Worm (Caenorhabditis elegans) whole organism, L4 larva: ENCODE results near the gene R07E3.4.

Source experiments
- F26F4.8 ChIP-seq: fragments of 200-800 bp; sonication (Bioruptor generic); conservative IDR thresholded peaks from 2 replicates; pipeline ENCODE4 v1.3.6; 2022; ENCODE audit warnings: missing genetic modification characterization, missing compliant biosample characterization
- T20F7.1 ChIP-seq: fragments of 200-800 bp; sonication (Bioruptor generic); optimal IDR thresholded peaks from 2 replicates; lab custom pipeline; 2018; ENCODE audit warnings: mild to moderate bottlenecking, missing genetic modification characterization, missing compliant biosample characterization
- T26A8.4 ChIP-seq: fragments of 200-800 bp; sonication (Bioruptor generic); IDR thresholded peaks from 2 replicates; pipeline ENCODE4 v1.3.6; 2022; ENCODE audit warnings: missing genetic modification characterization, missing compliant biosample characterization
- ZK337.2 ChIP-seq: fragments of 200-800 bp; sonication (Bioruptor generic); IDR thresholded peaks from 2 replicates; pipeline ENCODE4 v1.3.6; 2022; ENCODE audit warnings: missing genetic modification reagents, missing genetic modification characterization, missing compliant biosample characterization
- aha-1 ChIP-seq: fragments of 150-350 bp; peaks from one replicate; lab custom pipeline; 2014; ENCODE audit warnings: missing biosample characterization, missing genetic modification characterization
- ceh-20 ChIP-seq: fragments of 200-800 bp; sonication (Bioruptor generic); IDR thresholded peaks from 2 replicates; pipeline ENCODE4 v1.3.6; 2022; ENCODE audit warnings: missing genetic modification reagents, missing genetic modification characterization, missing compliant biosample characterization
- ceh-28 ChIP-seq: fragments of 150-350 bp; optimal IDR thresholded peaks from 2 replicates; lab custom pipeline; 2014; ENCODE audit warnings: missing biosample characterization, missing genetic modification reagents, missing genetic modification characterization
- daf-12 ChIP-seq: fragments of 150-350 bp; optimal IDR thresholded peaks from 2 replicates; lab custom pipeline; 2014; ENCODE audit warnings: missing biosample characterization, missing genetic modification reagents, missing genetic modification characterization
- daf-16 ChIP-seq, 3 experiments: sonication (generic microtip); optimal IDR thresholded peaks; 2 replicates each; lab custom pipeline; 2016 to 2017; ENCODE audit warnings: missing genetic modification characterization in 3 of 3, missing genetic modification reagents in 3 of 3, mild to moderate bottlenecking in 2 of 3, missing compliant biosample characterization in 2 of 3, missing biosample characterization in 1 of 3, moderate library complexity in 1 of 3
- daf-8 ChIP-seq: fragments of 200-800 bp; sonication (Bioruptor generic); IDR thresholded peaks from 2 replicates; pipeline ENCODE4 v1.3.6; 2022; ENCODE audit warnings: missing genetic modification characterization, missing compliant biosample characterization
- dmd-6 ChIP-seq: fragments of 200-800 bp; sonication (Bioruptor generic); IDR thresholded peaks from 2 replicates; pipeline ENCODE4 v1.3.6; 2022; ENCODE audit warnings: missing genetic modification reagents, missing genetic modification characterization, missing compliant biosample characterization
- dmd-8 ChIP-seq: fragments of 200-800 bp; sonication (Bioruptor generic); IDR thresholded peaks from 2 replicates; pipeline ENCODE4 v1.3.6; 2022; ENCODE audit warnings: missing genetic modification characterization, missing compliant biosample characterization
- dmd-9 ChIP-seq: fragments of 200-800 bp; sonication (Bioruptor generic); IDR thresholded peaks from 2 replicates; pipeline ENCODE4 v1.3.6; 2022; ENCODE audit warnings: missing genetic modification reagents, missing genetic modification characterization, missing compliant biosample characterization
- dpl-1 ChIP-seq: fragments of 150-350 bp; optimal IDR thresholded peaks from 2 replicates; lab custom pipeline; 2014; ENCODE audit warnings: missing biosample characterization, missing genetic modification reagents, missing genetic modification characterization
- dve-1 ChIP-seq: sonication (generic microtip); optimal IDR thresholded peaks from 2 replicates; lab custom pipeline; 2017; ENCODE audit warnings: antibody characterized with exemption, mild to moderate bottlenecking, missing genetic modification characterization, missing compliant biosample characterization; ENCODE audit not compliant: insufficient read depth
- gei-8 ChIP-seq: fragments of 200-800 bp; sonication (Bioruptor generic); optimal IDR thresholded peaks from 2 replicates; lab custom pipeline; 2018; ENCODE audit warnings: mild to moderate bottlenecking, missing genetic modification characterization, missing compliant biosample characterization
- hif-1 ChIP-seq, 2 experiments: sonication (generic microtip); optimal IDR thresholded peaks; 2 replicates each; lab custom pipeline; 2016 to 2017; ENCODE audit warnings: missing compliant biosample characterization in 2 of 2, missing genetic modification characterization in 2 of 2, missing genetic modification reagents in 2 of 2, missing genotype in 2 of 2, mild to moderate bottlenecking in 1 of 2
- hlh-11 ChIP-seq: fragments of 200-800 bp; sonication (Bioruptor generic); optimal IDR thresholded peaks from 2 replicates; lab custom pipeline; 2018; ENCODE audit warnings: mild to moderate bottlenecking, missing genetic modification characterization, missing compliant biosample characterization
- hlh-30 ChIP-seq: sonication (generic microtip); optimal IDR thresholded peaks from 2 replicates; lab custom pipeline; 2017; ENCODE audit warnings: antibody characterized with exemption, mild to moderate bottlenecking, missing genetic modification characterization, missing compliant biosample characterization; ENCODE audit not compliant: insufficient read depth
- hmg-1.1 ChIP-seq: fragments of 200-800 bp; sonication (Bioruptor generic); IDR thresholded peaks from 2 replicates; pipeline ENCODE4 v1.3.6; 2022; ENCODE audit warnings: missing genetic modification reagents, missing genetic modification characterization, missing compliant biosample characterization
- lin-1 ChIP-seq: fragments of 200-800 bp; sonication (Bioruptor generic); IDR thresholded peaks from 2 replicates; pipeline ENCODE4 v1.3.6; 2022; ENCODE audit warnings: missing genetic modification reagents, missing genetic modification characterization, missing compliant biosample characterization
- lin-29 ChIP-seq: fragments of 200-800 bp; sonication (Bioruptor generic); IDR thresholded peaks from 2 replicates; pipeline ENCODE4 v1.3.6; 2022; ENCODE audit warnings: missing genetic modification reagents, missing genetic modification characterization, missing compliant biosample characterization
- lin-39 ChIP-seq: fragments of 150-350 bp; optimal IDR thresholded peaks from 2 replicates; lab custom pipeline; 2014; ENCODE audit warnings: missing biosample characterization, missing genetic modification reagents, missing genetic modification characterization
- lsy-2 ChIP-seq, 2 experiments: fragments of 150-350 bp in 1 of 2; sonication (generic microtip) in 1 of 2; optimal IDR thresholded peaks; 2 replicates each; lab custom pipeline; 2014 to 2017; ENCODE audit warnings: missing biosample characterization in 2 of 2, missing genetic modification characterization in 2 of 2
- mdl-1 ChIP-seq, 2 experiments: fragments of 150-350 bp in 1 of 2; sonication (generic microtip) in 1 of 2; optimal IDR thresholded peaks; 2 replicates each; lab custom pipeline; 2014 to 2017; ENCODE audit warnings: missing biosample characterization in 2 of 2, missing genetic modification characterization in 2 of 2
- mdt-29 ChIP-seq: fragments of 200-800 bp; sonication (Bioruptor generic); IDR thresholded peaks from 2 replicates; pipeline ENCODE4 v1.3.6; 2022; ENCODE audit warnings: missing genetic modification reagents, missing genetic modification characterization, missing compliant biosample characterization
- mep-1 ChIP-seq: fragments of 150-350 bp; sonication (generic microtip); optimal IDR thresholded peaks from 3 replicates; lab custom pipeline; 2014; ENCODE audit warnings: missing biosample characterization, missing genetic modification characterization
- mxl-2 ChIP-seq: fragments of 200-800 bp; sonication (Bioruptor generic); conservative IDR thresholded peaks from 2 replicates; pipeline ENCODE4 v1.3.6; 2022; ENCODE audit warnings: missing genetic modification reagents, missing genetic modification characterization, missing compliant biosample characterization
- mxl-3 ChIP-seq: fragments of 200-800 bp; sonication (Bioruptor generic); optimal IDR thresholded peaks from 2 replicates; lab custom pipeline; 2018; ENCODE audit warnings: mild to moderate bottlenecking, missing genetic modification characterization, missing compliant biosample characterization
- nhr-11 ChIP-seq: fragments of 150-350 bp; optimal IDR thresholded peaks from 2 replicates; lab custom pipeline; 2014; ENCODE audit warnings: missing biosample characterization, missing genetic modification characterization
- nhr-111 ChIP-seq: fragments of 200-800 bp; sonication (Bioruptor generic); optimal IDR thresholded peaks from 2 replicates; lab custom pipeline; 2018; ENCODE audit warnings: mild to moderate bottlenecking, missing genetic modification characterization, missing compliant biosample characterization
- nhr-237 ChIP-seq: sonication (generic microtip); optimal IDR thresholded peaks from 2 replicates; lab custom pipeline; 2017; ENCODE audit warnings: missing biosample characterization, missing genetic modification characterization
- nhr-28 ChIP-seq: fragments of 150-350 bp; optimal IDR thresholded peaks from 2 replicates; lab custom pipeline; 2014; ENCODE audit warnings: missing biosample characterization, missing genetic modification characterization
- nhr-48 ChIP-seq: sonication (generic microtip); optimal IDR thresholded peaks from 2 replicates; lab custom pipeline; 2016; ENCODE audit warnings: mild to moderate bottlenecking, missing genetic modification characterization, missing compliant biosample characterization
- pha-4 ChIP-seq, 2 experiments: fragments of 150-350 bp in 1 of 2; fragments of 200-800 bp in 1 of 2; sonication (Bioruptor generic) in 1 of 2; IDR thresholded peaks in 1 of 2; optimal IDR thresholded peaks in 1 of 2; 2 replicates each; pipeline versions ENCODE4 v1.3.6 to Lab custom; 2014 to 2022; ENCODE audit warnings: missing genetic modification characterization in 2 of 2, missing genetic modification reagents in 2 of 2, missing biosample characterization in 1 of 2, missing compliant biosample characterization in 1 of 2
- php-3 ChIP-seq: fragments of 200-800 bp; sonication (Bioruptor generic); IDR thresholded peaks from 2 replicates; pipeline ENCODE4 v1.3.6; 2022; ENCODE audit warnings: missing genetic modification reagents, missing genetic modification characterization, missing compliant biosample characterization
- pqm-1 ChIP-seq: sonication (generic microtip); optimal IDR thresholded peaks from 2 replicates; lab custom pipeline; 2017; ENCODE audit warnings: missing biosample characterization, missing genetic modification characterization
- saeg-2 ChIP-seq: fragments of 200-800 bp; sonication (Bioruptor generic); IDR thresholded peaks from 2 replicates; pipeline ENCODE4 v1.3.6; 2022; ENCODE audit warnings: missing genetic modification reagents, missing genetic modification characterization, missing compliant biosample characterization
- sdz-12 ChIP-seq: fragments of 200-800 bp; sonication (Bioruptor generic); optimal IDR thresholded peaks from 2 replicates; lab custom pipeline; 2018; ENCODE audit warnings: mild to moderate bottlenecking, missing genetic modification characterization, missing compliant biosample characterization
- skn-1 ChIP-seq: fragments of 150-350 bp; optimal IDR thresholded peaks from 2 replicates; lab custom pipeline; 2014; ENCODE audit warnings: missing biosample characterization, missing genetic modification characterization
- tra-1 ChIP-seq: fragments of 200-800 bp; sonication (Bioruptor generic); IDR thresholded peaks from 2 replicates; pipeline ENCODE4 v1.3.6; 2022; ENCODE audit warnings: missing genetic modification reagents, missing genetic modification characterization, missing compliant biosample characterization
- unc-39 ChIP-seq: sonication (generic microtip); optimal IDR thresholded peaks from 2 replicates; lab custom pipeline; 2017; ENCODE audit warnings: missing biosample characterization, missing genetic modification characterization
- unc-62 ChIP-seq, 3 experiments: fragments of 150-350 bp in 1 of 3; sonication (generic microtip); optimal IDR thresholded peaks in 2 of 3; peaks in 1 of 3; 1 replicate in 1 of 3; 2 replicates in 2 of 3; lab custom pipeline; 2014 to 2017; ENCODE audit warnings: missing biosample characterization in 3 of 3, missing genetic modification characterization in 3 of 3, missing genetic modification reagents in 3 of 3, missing genotype in 1 of 3
- zag-1 ChIP-seq: fragments of 150-350 bp; optimal IDR thresholded peaks from 2 replicates; lab custom pipeline; 2014; ENCODE audit warnings: missing biosample characterization, missing genetic modification characterization

The R07E3.4 gene

DNA sequence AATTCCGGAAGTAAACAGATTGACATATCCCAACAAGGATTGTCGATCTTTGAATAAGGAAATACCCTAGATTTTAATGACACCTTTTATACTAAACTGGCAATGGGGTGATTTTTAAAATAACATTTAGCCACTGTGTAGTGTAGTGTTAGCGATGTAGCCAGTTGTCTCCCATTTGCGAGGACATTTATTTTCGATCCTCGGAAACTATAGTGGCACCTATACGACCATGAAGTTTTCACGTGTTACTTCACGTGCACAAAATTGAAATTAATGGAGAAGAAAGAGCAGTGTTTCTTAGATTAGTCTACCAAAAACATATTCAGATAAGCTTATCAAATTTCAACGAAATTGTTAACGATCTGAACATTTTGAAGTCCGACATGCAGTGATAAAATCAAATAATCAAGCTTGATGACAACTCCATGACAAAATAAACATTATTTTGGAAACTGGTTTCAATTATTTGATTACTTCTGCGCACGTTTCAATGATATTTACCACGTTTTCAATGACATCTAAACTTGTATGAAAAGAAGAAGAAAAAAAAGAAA lies at the start of gene R07E3.4:
Gene R07E3.4 (minus strand): TSS at position 51 of the 554 bp plus-strand sequence.
- TF ChIP-seq tra-1 (GFP tag; lab: Robert Waterston, UW) (peak; percentile 49; the same call in 1 of the 2 replicates), dve-1 (tag; lab: Kevin White, UChicago) (peak; percentile 62), dmd-6 (GFP tag; lab: Robert Waterston, UW) (peak; percentile 79), aha-1 (tag; lab: Kevin White, UChicago) (peak; percentile 81), nhr-48 (tag; lab: Kevin White, UChicago) (peak; percentile 55), nhr-28 (tag; lab: Kevin White, UChicago) (peak; percentile 96), daf-16 (GFP tag; optimal IDR thresholded peaks at IDR 0.05; lab: Kevin White, UChicago) (peak in 1 of 2 experiments; percentile 14), daf-16 (tag; optimal IDR thresholded peaks at IDR 0.05; lab: Kevin White, UChicago) (peak; percentile 93), pha-4 (GFP tag; IDR thresholded peaks at IDR 0.05; lab: Robert Waterston, UW) (no peak), pha-4 (tag; optimal IDR thresholded peaks at IDR 0.05; lab: Kevin White, UChicago) (no peak), php-3 (GFP tag; lab: Robert Waterston, UW) (0 out of 2 replicates have a peak, but pooled peaks have one; percentile 55), hlh-30 (tag; lab: Kevin White, UChicago) (peak; percentile 1), nhr-111 (no peak), nhr-237 (tag; lab: Kevin White, UChicago) (no peak), lsy-2 (tag; optimal IDR thresholded peaks at IDR 0.05; lab: Kevin White, UChicago) (peak in 1 of 2 experiments; percentile 9), nhr-11 (tag; lab: Kevin White, UChicago) (peak; percentile 71), mdt-29 (GFP tag; lab: Robert Waterston, UW) (no peak), lin-1 (peak; percentile 47; the same call in 1 of the 2 replicates), hlh-11 (peak; percentile 65), mxl-2 (peak; percentile 98)

DNA sequence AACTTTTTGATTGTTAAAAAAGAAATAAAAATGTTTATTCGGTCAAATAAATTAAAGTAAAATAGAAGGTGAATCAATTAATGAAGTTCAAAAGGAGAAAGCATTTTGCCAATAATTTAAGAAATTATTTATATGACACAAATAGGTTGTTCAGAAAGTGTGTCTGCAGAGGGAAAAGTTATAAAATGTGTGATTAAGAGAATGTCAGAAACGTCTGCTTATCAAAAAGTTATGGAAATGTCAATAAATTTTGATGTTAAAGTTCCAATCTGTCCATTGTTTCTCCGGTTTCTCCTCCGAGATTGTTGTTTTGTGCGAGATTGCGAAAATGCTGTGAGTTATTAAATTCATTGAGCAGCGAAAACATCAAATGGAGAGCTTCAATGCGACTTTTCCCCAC lies 46.5 kb upstream of the R07E3.4 start, which contains the start of gene rme-4:
Gene rme-4 (minus strand): TSS at position 168 of the 400 bp plus-strand sequence.
- peak; percentile 55 for TF ChIP-seq pqm-1 (tag; lab: Kevin White, UChicago)
- peak; percentile 58 for TF ChIP-seq nhr-28 (tag; lab: Kevin White, UChicago)
- TF ChIP-seq dmd-6 (GFP tag; lab: Robert Waterston, UW), result peak; percentile 62; the same call in 1 of the 2 replicates
- no peak for TF ChIP-seq ceh-28 (tag; lab: Kevin White, UChicago)
- peak; percentile 9 for TF ChIP-seq T20F7.1 (GFP tag; lab: Kevin White, UChicago)
- no peak for TF ChIP-seq unc-39 (tag; lab: Kevin White, UChicago)
- TF ChIP-seq mep-1 (tag; lab: Kevin White, UChicago), result no peak
- peak; percentile 54; the same call in 1 of the 2 replicates for TF ChIP-seq ceh-20
- no peak for TF ChIP-seq daf-16 (GFP tag; optimal IDR thresholded peaks at IDR 0.05; lab: Kevin White, UChicago)
- peak; percentile 65 for TF ChIP-seq daf-16 (tag; optimal IDR thresholded peaks at IDR 0.05; lab: Kevin White, UChicago)
- TF ChIP-seq dpl-1 (GFP tag; lab: Kevin White, UChicago), result no peak
- no peak for TF ChIP-seq hif-1 (tag; optimal IDR thresholded peaks at IDR 0.05; lab: Kevin White, UChicago)
- no peak for TF ChIP-seq F26F4.8 (GFP tag; lab: Robert Waterston, UW)
- TF ChIP-seq dve-1 (tag; lab: Kevin White, UChicago), result peak; percentile 37
- peak in 1 of 2 experiments; percentile 22 for TF ChIP-seq unc-62 (GFP tag; optimal IDR thresholded peaks at IDR 0.05 in 1 of 2; lab: Kevin White, UChicago)
- no peak for TF ChIP-seq unc-62 (tag; optimal IDR thresholded peaks at IDR 0.05; lab: Kevin White, UChicago)

DNA sequence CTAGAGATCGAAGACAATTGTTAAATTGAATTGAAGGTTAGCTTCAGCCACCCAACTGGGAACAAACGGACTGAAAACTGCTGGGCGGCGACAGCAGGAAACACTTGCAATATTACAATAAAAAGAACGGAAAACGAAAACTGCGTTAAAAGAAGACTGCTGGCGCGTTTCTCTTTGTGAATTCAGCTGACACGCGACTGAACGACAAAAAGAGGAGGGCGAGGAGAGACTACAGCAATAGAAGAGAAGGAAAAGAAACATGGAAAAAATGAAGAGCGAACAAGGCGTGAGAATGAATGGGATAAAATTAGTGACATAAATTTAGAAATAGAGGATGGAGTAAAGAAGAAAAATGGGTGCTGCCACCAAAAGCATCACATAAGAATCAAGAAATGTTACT lies 44.5 kb upstream of the R07E3.4 start:
- TF ChIP-seq sdz-12, result no peak
- TF ChIP-seq hmg-1.1 (GFP tag; lab: Robert Waterston, UW), result peak; percentile 84
- TF ChIP-seq mdl-1 (tag; optimal IDR thresholded peaks at IDR 0.05; lab: Kevin White, UChicago), result peak in 1 of 2 experiments; percentile 94
- TF ChIP-seq saeg-2, result no peak
- no peak for TF ChIP-seq ZK337.2
- TF ChIP-seq lin-29 (GFP tag; lab: Robert Waterston, UW), result peak; percentile 46; the same call in 1 of the 2 replicates
- TF ChIP-seq lin-39 (tag; lab: Kevin White, UChicago), result no peak
- TF ChIP-seq dmd-8 (GFP tag; lab: Robert Waterston, UW), result no peak
- TF ChIP-seq gei-8, result peak; percentile 6
- no peak for TF ChIP-seq daf-8 (GFP tag; lab: Robert Waterston, UW)
- TF ChIP-seq zag-1 (tag; lab: Kevin White, UChicago), result no peak
- no peak for TF ChIP-seq daf-12 (tag; lab: Kevin White, UChicago)
- TF ChIP-seq dmd-9 (GFP tag; lab: Robert Waterston, UW), result 0 out of 2 replicates have a peak, but pooled peaks have one; percentile 14
- TF ChIP-seq nhr-11 (tag; lab: Kevin White, UChicago), result peak; percentile 85
- no peak for TF ChIP-seq skn-1 (tag; lab: Kevin White, UChicago)
- TF ChIP-seq T26A8.4 (GFP tag; lab: Robert Waterston, UW), result peak; percentile 82
- peak; percentile 96 for TF ChIP-seq aha-1 (tag; lab: Kevin White, UChicago)
- TF ChIP-seq hif-1 (tag; optimal IDR thresholded peaks at IDR 0.05; lab: Kevin White, UChicago), result peak in 1 of 2 experiments; percentile 59
- TF ChIP-seq mxl-3, result peak; percentile 89
